Worm (Caenorhabditis elegans) whole organism, midembryonic: ENCODE measurements around the gene citk-2.

Experiments
- T22C8.4 ChIP-seq: fragments of 200-800 bp; sonication (Bioruptor generic); IDR thresholded peaks from 2 replicates; pipeline ENCODE4 v1.3.6; 2022; ENCODE audit warnings: missing genetic modification characterization, missing compliant biosample characterization
- cog-1 ChIP-seq: sonication (generic microtip); optimal IDR thresholded peaks from 2 replicates; lab custom pipeline; 2016; ENCODE audit warnings: missing genetic modification characterization, missing compliant biosample characterization
- flt-1 ChIP-seq: fragments of 200-800 bp; sonication (Bioruptor generic); IDR thresholded peaks from 2 replicates; pipeline ENCODE4 v1.3.6; 2022; ENCODE audit warnings: missing genetic modification characterization, missing compliant biosample characterization
- klf-2 ChIP-seq: fragments of 200-800 bp; sonication (Bioruptor generic); conservative IDR thresholded peaks from 2 replicates; pipeline ENCODE4 v1.3.6; 2022; ENCODE audit warnings: missing genetic modification reagents, missing genetic modification characterization, missing compliant biosample characterization
- med-1 ChIP-seq: sonication (generic microtip); optimal IDR thresholded peaks from 2 replicates; lab custom pipeline; 2017; ENCODE audit warnings: missing genetic modification characterization, mild to moderate bottlenecking, missing compliant biosample characterization, antibody characterized with exemption, missing genetic modification reagents; ENCODE audit not compliant: insufficient read depth
- ref-1 ChIP-seq: fragments of 200-800 bp; sonication (Bioruptor generic); conservative IDR thresholded peaks from 2 replicates; pipeline ENCODE4 v1.3.6; 2022; ENCODE audit warnings: missing genetic modification reagents, missing genetic modification characterization, missing compliant biosample characterization
- tab-1 ChIP-seq: fragments of 200-800 bp; sonication (Bioruptor generic); IDR thresholded peaks from 2 replicates; pipeline ENCODE4 v1.3.6; 2022; ENCODE audit warnings: missing genetic modification characterization, missing compliant biosample characterization
- ztf-23 ChIP-seq: fragments of 200-800 bp; sonication (Bioruptor generic); IDR thresholded peaks from 2 replicates; pipeline ENCODE4 v1.3.6; 2022; ENCODE audit warnings: missing genetic modification reagents, missing genetic modification characterization, missing compliant biosample characterization
- ztf-29 ChIP-seq: fragments of 200-800 bp; sonication (Bioruptor generic); IDR thresholded peaks from 2 replicates; pipeline ENCODE4 v1.3.6; 2022; ENCODE audit warnings: missing genetic modification reagents, missing genetic modification characterization, missing compliant biosample characterization

DNA sequence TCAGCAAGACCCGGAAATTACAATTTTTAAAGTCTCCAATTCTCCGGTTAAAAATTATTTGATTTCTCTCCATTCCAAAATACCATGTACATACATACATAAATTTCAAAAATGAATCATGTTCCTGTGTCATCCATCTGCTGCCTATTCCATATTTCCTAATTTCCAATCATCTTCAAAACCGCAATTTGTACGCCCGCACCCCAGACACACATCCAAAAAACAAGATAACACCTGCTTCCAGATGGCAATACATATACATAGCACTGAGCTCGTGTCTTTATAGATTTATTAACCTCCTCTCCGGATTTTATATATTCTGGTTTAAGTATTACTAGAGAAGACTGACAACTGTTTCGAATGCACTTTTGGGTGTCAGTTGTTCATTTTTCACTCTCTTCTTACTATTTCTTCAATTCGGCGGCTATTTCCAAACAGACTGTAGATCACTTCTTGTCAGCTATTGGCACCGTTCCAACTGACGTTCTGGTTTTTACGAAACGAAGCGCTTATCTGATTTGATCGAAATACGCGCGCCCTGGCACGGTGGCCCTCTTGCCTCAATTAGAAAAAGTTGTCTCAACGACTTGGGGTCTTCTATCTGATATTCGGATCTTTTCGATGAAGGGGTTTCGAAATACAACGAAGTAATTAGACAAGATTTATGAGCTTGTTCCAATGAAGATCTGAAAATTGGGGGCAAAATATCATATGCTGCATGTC lies 17.5 kb upstream of the citk-2 start:
- no peak for TF ChIP-seq tab-1 (GFP tag; lab: Robert Waterston, UW)
- no peak for TF ChIP-seq klf-2 (GFP tag; lab: Robert Waterston, UW)
- TF ChIP-seq ztf-29 (GFP tag; lab: Robert Waterston, UW), result no peak
- no peak for TF ChIP-seq flt-1 (GFP tag; lab: Robert Waterston, UW)
- no peak for TF ChIP-seq med-1 (GFP tag; lab: Kevin White, UChicago)
- TF ChIP-seq ztf-23, result no peak
- no peak for TF ChIP-seq T22C8.4 (GFP tag; lab: Robert Waterston, UW)
- no peak for TF ChIP-seq ref-1 (GFP tag; lab: Robert Waterston, UW)
- no peak for TF ChIP-seq cog-1 (tag; lab: Kevin White, UChicago)
